Fruit fly (Drosophila melanogaster): ENCODE data around the gene CG31221.
A peak's percentile ranks its signal among the peaks of the same experiment; 100 is the strongest.

Gene CG31221

DNA sequence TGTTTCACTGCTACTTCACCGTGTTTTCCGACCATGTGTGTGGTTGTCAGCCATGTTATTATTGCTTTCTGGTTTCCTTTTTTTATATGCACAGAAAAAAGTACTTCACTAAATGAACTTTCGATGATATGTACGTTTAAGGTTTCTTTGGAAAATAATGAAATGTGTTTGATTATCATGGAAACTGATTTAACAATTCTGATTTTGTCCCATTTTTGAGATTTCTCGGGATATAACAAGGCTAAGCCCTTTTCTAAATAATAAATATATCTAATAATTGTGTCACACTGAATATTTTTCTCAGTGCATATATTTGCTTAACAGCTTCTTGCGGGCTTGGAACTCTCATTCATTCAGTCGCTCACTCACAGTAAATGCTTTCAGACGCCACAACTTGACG is 79.9 kb downstream of the CG31221 start:
- no peak for TF ChIP-seq CG13424 (tag; optimal IDR thresholded peaks at IDR 0.05)

DNA sequence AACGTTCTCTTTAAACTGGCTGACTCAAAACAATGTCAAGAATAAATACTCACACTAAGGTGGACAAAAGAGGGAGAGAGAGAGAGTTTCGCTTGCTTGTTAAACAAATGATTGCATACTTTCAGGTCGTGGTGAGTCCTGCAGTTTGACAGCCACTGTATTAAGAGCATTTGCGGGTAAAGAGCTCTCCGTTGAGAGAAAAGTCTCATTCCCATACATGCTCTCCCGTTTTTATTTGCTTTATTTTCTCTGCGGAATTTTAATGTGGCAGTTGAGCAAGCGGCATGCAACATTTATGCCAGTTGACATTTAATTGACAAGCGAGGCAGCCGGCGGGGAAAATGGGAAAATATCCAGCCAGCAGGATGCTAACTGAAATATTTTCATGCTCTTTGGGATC is 82.7 kb downstream of the CG31221 start:
- TF ChIP-seq Med (GFP tag) = peak; percentile 19
- peak; percentile 42 to 72 for TF ChIP-seq Trl (optimal IDR thresholded peaks at IDR 0.05)
- TF ChIP-seq Trl (GFP tag; optimal IDR thresholded peaks at IDR 0.05) = no peak
- TF ChIP-seq Ptx1 (GFP tag; IDR thresholded peaks at IDR 0.05) = no peak
- TF ChIP-seq CG11695 (GFP tag; IDR thresholded peaks at IDR 0.05) = no peak
- TF ChIP-seq br (optimal IDR thresholded peaks at IDR 0.05) = no peak
- peak in 1 of 2 experiments; percentile 15 for TF ChIP-seq Hr51 (GFP tag; optimal IDR thresholded peaks at IDR 0.05)
- TF ChIP-seq abd-A (tag; optimal IDR thresholded peaks at IDR 0.05) = peak; percentile 95
- peak; percentile 91 for TF ChIP-seq nerfin-1 (tag; optimal IDR thresholded peaks at IDR 0.05)
- peak; percentile 86 for TF ChIP-seq sd (tag; optimal IDR thresholded peaks at IDR 0.05)
- peak; percentile 76 for TF ChIP-seq cad (GFP tag; optimal IDR thresholded peaks at IDR 0.05)
- TF ChIP-seq CG6654 (GFP tag; optimal IDR thresholded peaks at IDR 0.05) = peak; percentile 94
- TF ChIP-seq seq (GFP tag; IDR thresholded peaks at IDR 0.05) = 0 out of 2 replicates have a peak, but pooled peaks have one; percentile 14
- TF ChIP-seq CG3163 (GFP tag; optimal IDR thresholded peaks at IDR 0.05) = peak; percentile 93
- TF ChIP-seq Adf1 (GFP tag; IDR thresholded peaks at IDR 0.05) = no peak

DNA sequence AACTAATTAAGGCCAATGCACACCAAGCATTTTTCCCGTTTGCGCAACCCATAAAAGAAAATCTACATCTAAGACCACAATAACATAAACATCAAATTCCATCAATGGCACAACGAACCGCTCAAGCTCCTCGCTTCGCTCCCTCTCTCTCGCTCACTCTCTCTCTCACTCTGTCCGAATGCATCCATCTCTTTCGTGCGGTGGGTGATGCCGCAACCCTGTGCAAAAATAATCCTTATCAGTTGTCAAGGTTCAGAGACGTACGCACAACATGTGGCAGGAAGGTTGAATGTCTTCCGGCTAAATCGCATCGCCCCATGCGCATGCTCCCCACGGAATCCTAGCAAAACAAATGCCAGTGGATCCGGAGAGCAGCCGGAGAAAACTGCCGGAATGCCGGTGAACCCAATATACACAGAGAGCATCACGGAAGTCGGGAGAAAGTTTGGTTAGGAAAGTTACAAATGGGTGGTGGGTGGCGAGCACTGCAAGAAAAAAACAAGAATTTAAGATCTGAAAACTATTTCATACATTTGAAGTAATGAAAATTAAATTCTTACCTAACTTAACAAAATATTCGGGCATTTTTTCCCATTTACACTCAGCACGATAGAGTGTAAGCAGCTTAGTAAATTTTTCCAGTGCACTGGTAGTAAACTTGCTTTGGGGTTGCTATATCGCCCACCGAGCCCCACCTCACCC is 86.3 kb downstream of the CG31221 start:
- TF ChIP-seq CG42726 (GFP tag; IDR thresholded peaks at IDR 0.05; ENCODE audit: partially characterized antibody) (no peak), Sox100B (GFP tag; optimal IDR thresholded peaks at IDR 0.05) (peak; percentile 88), Rx (GFP tag; IDR thresholded peaks at IDR 0.05) (peak; percentile 93), CG1024 (GFP tag; IDR thresholded peaks at IDR 0.05) (peak; percentile 88), CG15479 (GFP tag; optimal IDR thresholded peaks at IDR 0.05) (no peak), E2f2 (GFP tag; IDR thresholded peaks at IDR 0.05) (peak; percentile 79), Vsx1 (GFP tag; optimal IDR thresholded peaks at IDR 0.05) (peak; percentile 74), CHES-1-like (GFP tag; optimal IDR thresholded peaks at IDR 0.05) (peak; percentile 84), yki (optimal IDR thresholded peaks at IDR 0.05) (no peak), CG9609 (GFP tag; optimal IDR thresholded peaks at IDR 0.05) (peak; percentile 92), CG2875 (GFP tag; optimal IDR thresholded peaks at IDR 0.05) (peak; percentile 86), E2f1 (GFP tag; IDR thresholded peaks at IDR 0.05) (peak; percentile 93), btn (GFP tag; optimal IDR thresholded peaks at IDR 0.05) (peak; percentile 67), Hr51 (GFP tag; optimal IDR thresholded peaks at IDR 0.05) (peak; percentile 82 to 92), CG7372 (GFP tag; IDR thresholded peaks at IDR 0.05) (peak; percentile 93), CG4282 (GFP tag; optimal IDR thresholded peaks at IDR 0.05) (peak; percentile 80), H2.0 (GFP tag; IDR thresholded peaks at IDR 0.05) (peak; percentile 95), CG4404 (GFP tag; IDR thresholded peaks at IDR 0.05) (peak; percentile 82), wdn (GFP tag; IDR thresholded peaks at IDR 0.05) (peak; percentile 96), CG9876 (GFP tag; optimal IDR thresholded peaks at IDR 0.05) (peak; percentile 88), maf-S (GFP tag; optimal IDR thresholded peaks at IDR 0.05) (peak; percentile 93), Fer3 (tag; optimal IDR thresholded peaks at IDR 0.05) (peak; percentile 96), hth (optimal IDR thresholded peaks at IDR 0.05) (no peak), CG7839 (tag; optimal IDR thresholded peaks at IDR 0.05) (peak; percentile 95), CG4854 (GFP tag; optimal IDR thresholded peaks at IDR 0.05) (peak; percentile 73), psq (GFP tag; optimal IDR thresholded peaks at IDR 0.05) (peak; percentile 54), Aef1 (GFP tag; IDR thresholded peaks at IDR 0.05) (peak; percentile 95), Dek (tag; optimal IDR thresholded peaks at IDR 0.05) (peak; percentile 95), CG11085 (GFP tag; IDR thresholded peaks at IDR 0.05) (peak; percentile 92), ash1 (GFP tag; optimal IDR thresholded peaks at IDR 0.05) (peak; percentile 42), CG30020 (tag; optimal IDR thresholded peaks at IDR 0.05) (no peak), scrt (GFP tag; optimal IDR thresholded peaks at IDR 0.05) (peak; percentile 93), CG10366 (GFP tag; IDR thresholded peaks at IDR 0.05) (peak; percentile 96), sqz (GFP tag; optimal IDR thresholded peaks at IDR 0.05) (peak; percentile 84)

Measured in whole organism, embryonic.